Worm (Caenorhabditis elegans) whole organism, early embryonic: Measurements from ENCODE around the gene F56D6.8.

Experiments
- B0310.2 ChIP-seq: sonication (generic microtip); optimal IDR thresholded peaks from 2 replicates; lab custom pipeline; 2016; ENCODE audit warnings: mild to moderate bottlenecking, missing genetic modification characterization, missing compliant biosample characterization
- F13C5.2 ChIP-seq: sonication (generic microtip); optimal IDR thresholded peaks from 2 replicates; lab custom pipeline; 2017; ENCODE audit warnings: mild to moderate bottlenecking, missing genetic modification characterization, inconsistent platforms, missing compliant biosample characterization
- ama-1 ChIP-seq: fragments of 150-350 bp; optimal IDR thresholded peaks from 2 replicates; lab custom pipeline; 2014
- ceh-13 ChIP-seq: fragments of 200-800 bp; sonication (Bioruptor generic); optimal IDR thresholded peaks from 2 replicates; lab custom pipeline; 2018; ENCODE audit warnings: mild to moderate bottlenecking, missing genetic modification characterization, missing compliant biosample characterization
- ets-7 ChIP-seq: sonication (generic microtip); optimal IDR thresholded peaks from 2 replicates; lab custom pipeline; 2016; ENCODE audit warnings: missing genotype, missing genetic modification characterization, missing compliant biosample characterization
- flt-1 ChIP-seq: fragments of 200-800 bp; sonication (Bioruptor generic); IDR thresholded peaks from 2 replicates; pipeline ENCODE4 v1.3.6; 2022; ENCODE audit warnings: missing genetic modification characterization, missing compliant biosample characterization
- hmg-4 ChIP-seq: fragments of 200-800 bp; sonication (Bioruptor generic); optimal IDR thresholded peaks from 2 replicates; lab custom pipeline; 2018; ENCODE audit warnings: mild to moderate bottlenecking, missing genetic modification characterization, missing compliant biosample characterization
- hnd-1 ChIP-seq: sonication (generic microtip); optimal IDR thresholded peaks from 2 replicates; lab custom pipeline; 2016; ENCODE audit warnings: missing genetic modification characterization, missing compliant biosample characterization
- pes-1 ChIP-seq: fragments of 200-800 bp; sonication (Bioruptor generic); IDR thresholded peaks from 2 replicates; pipeline ENCODE4 v1.3.6; 2022; ENCODE audit warnings: missing genetic modification reagents, missing genetic modification characterization, missing compliant biosample characterization
- scrt-1 ChIP-seq: fragments of 200-800 bp; sonication (Bioruptor generic); IDR thresholded peaks from 2 replicates; pipeline ENCODE4 v1.3.6; 2022; ENCODE audit warnings: missing genetic modification characterization, missing compliant biosample characterization
- sea-1 ChIP-seq: fragments of 200-800 bp; sonication (Bioruptor generic); conservative IDR thresholded peaks from 2 replicates; pipeline ENCODE4 v1.3.6; 2022; ENCODE audit warnings: missing genetic modification characterization, missing compliant biosample characterization
- tbx-11 ChIP-seq: fragments of 200-800 bp; sonication (Bioruptor generic); IDR thresholded peaks from 2 replicates; pipeline ENCODE4 v1.3.6; 2022; ENCODE audit warnings: missing genetic modification characterization, missing compliant biosample characterization
- tbx-37 ChIP-seq: fragments of 200-800 bp; sonication (Bioruptor generic); conservative IDR thresholded peaks from 2 replicates; pipeline ENCODE4 v1.3.6; 2022; ENCODE audit warnings: missing genetic modification reagents, missing genetic modification characterization, missing compliant biosample characterization
- tra-4 ChIP-seq: sonication (generic microtip); optimal IDR thresholded peaks from 2 replicates; lab custom pipeline; 2017; ENCODE audit warnings: missing genetic modification characterization, missing compliant biosample characterization

- no peak for TF ChIP-seq hnd-1
- TF ChIP-seq hmg-4, result no peak
- TF ChIP-seq ama-1 (lab: Kevin White, UChicago), result no peak
- TF ChIP-seq flt-1 (GFP tag; lab: Robert Waterston, UW), result no peak
- no peak for TF ChIP-seq pes-1 (GFP tag; lab: Robert Waterston, UW)
- TF ChIP-seq scrt-1 (GFP tag; lab: Robert Waterston, UW), result no peak
- TF ChIP-seq F13C5.2 (tag; lab: Kevin White, UChicago), result no peak
- TF ChIP-seq ceh-13 (GFP tag; lab: Kevin White, UChicago), result no peak
- no peak for TF ChIP-seq sea-1
- TF ChIP-seq ets-7, result no peak
- TF ChIP-seq tbx-37, result no peak
- no peak for TF ChIP-seq B0310.2
- no peak for TF ChIP-seq tra-4 (tag; lab: Kevin White, UChicago)
- TF ChIP-seq tbx-11 (GFP tag; lab: Robert Waterston, UW), result no peak
These were observed 10.4 kb upstream of the F56D6.8 start, which contains the start of gene F56D6.21 for ce11 chrIV:3904620-3905019.
